Worm (Caenorhabditis elegans) whole organism, mixed stage, embryonic: ENCODE data around the gene ttr-59.

ENCODE experiments used
- blmp-1 ChIP-seq: fragments of 150-350 bp; optimal IDR thresholded peaks from 2 replicates; lab custom pipeline; 2014; ENCODE audit warnings: missing biosample characterization, missing genetic modification characterization
- ceh-43 ChIP-seq: fragments of 200-800 bp; sonication (Bioruptor generic); optimal IDR thresholded peaks from 2 replicates; lab custom pipeline; 2018; ENCODE audit warnings: mild to moderate bottlenecking, missing genetic modification characterization, moderate library complexity, missing compliant biosample characterization
- elt-1 ChIP-seq: sonication (generic microtip); optimal IDR thresholded peaks from 2 replicates; lab custom pipeline; 2017; ENCODE audit warnings: missing genetic modification characterization, mild to moderate bottlenecking, missing compliant biosample characterization, antibody characterized with exemption, moderate library complexity, borderline replicate concordance; ENCODE audit not compliant: insufficient read depth
- mab-5 ChIP-seq: fragments of 150-350 bp; optimal IDR thresholded peaks from 2 replicates; lab custom pipeline; 2014; ENCODE audit warnings: missing biosample characterization, missing genetic modification characterization
- mls-2 ChIP-seq: sonication (generic microtip); optimal IDR thresholded peaks from 2 replicates; lab custom pipeline; 2016; ENCODE audit warnings: mild to moderate bottlenecking, missing genetic modification characterization, moderate library complexity, missing compliant biosample characterization
- nhr-237 ChIP-seq: fragments of 150-350 bp; optimal IDR thresholded peaks from 2 replicates; lab custom pipeline; 2014; ENCODE audit warnings: missing biosample characterization, missing genetic modification characterization
- pha-4 ChIP-seq: fragments of 150-350 bp; optimal IDR thresholded peaks from 2 replicates; lab custom pipeline; 2018; ENCODE audit warnings: missing biosample characterization, missing genetic modification reagents, missing genetic modification characterization
- zip-8 ChIP-seq: fragments of 150-350 bp; optimal IDR thresholded peaks from 2 replicates; lab custom pipeline; 2014; ENCODE audit warnings: missing biosample characterization, missing genetic modification characterization

ce11 chrX:7334302-7334724, 4.7 kb downstream of the ttr-59 start, which contains the start of gene epg-7:
- TF ChIP-seq mls-2 (tag; lab: Kevin White, UChicago) (peak; percentile 64), elt-1 (tag; lab: Kevin White, UChicago) (peak; percentile 26), nhr-237 (tag; lab: Kevin White, UChicago) (peak; percentile 77), ceh-43 (GFP tag; lab: Kevin White, UChicago) (no peak), blmp-1 (tag; lab: Kevin White, UChicago) (no peak), mab-5 (tag; lab: Kevin White, UChicago) (no peak), zip-8 (tag; lab: Kevin White, UChicago) (peak; percentile 10), pha-4 (tag; lab: Kevin White, UChicago) (peak; percentile 90)
